Worm (Caenorhabditis elegans) whole organism, L4/young adult: Measurements from ENCODE around the gene pals-30.
"Not testable (repeated sequence)": the region's sequence is repeated elsewhere in the genome, so short reads cannot be mapped to it uniquely, and the experiment has no call there.

ENCODE experiments used
- W03F9.2 ChIP-seq: fragments of 150-350 bp; optimal IDR thresholded peaks from 2 replicates; lab custom pipeline; 2014; ENCODE audit warnings: missing biosample characterization, missing genetic modification characterization
- dao-5 ChIP-seq: sonication (generic microtip); optimal IDR thresholded peaks from 2 replicates; lab custom pipeline; 2016; ENCODE audit warnings: missing genotype, missing genetic modification characterization, moderate library complexity, missing compliant biosample characterization
- him-1 ChIP-seq: sonication (generic microtip); optimal IDR thresholded peaks from 2 replicates; lab custom pipeline; 2016; ENCODE audit warnings: missing genotype, missing genetic modification reagents, missing genetic modification characterization, missing compliant biosample characterization

The pals-30 gene

ce11 chrIV:14551870-14552269 is at the start of gene pals-30:
Gene pals-30 (minus strand): TSS chrIV:14551970.
- not testable (repeated sequence) for TF ChIP-seq dao-5 (tag; lab: Kevin White, UChicago); him-1 (tag; lab: Kevin White, UChicago); W03F9.2

DNA sequence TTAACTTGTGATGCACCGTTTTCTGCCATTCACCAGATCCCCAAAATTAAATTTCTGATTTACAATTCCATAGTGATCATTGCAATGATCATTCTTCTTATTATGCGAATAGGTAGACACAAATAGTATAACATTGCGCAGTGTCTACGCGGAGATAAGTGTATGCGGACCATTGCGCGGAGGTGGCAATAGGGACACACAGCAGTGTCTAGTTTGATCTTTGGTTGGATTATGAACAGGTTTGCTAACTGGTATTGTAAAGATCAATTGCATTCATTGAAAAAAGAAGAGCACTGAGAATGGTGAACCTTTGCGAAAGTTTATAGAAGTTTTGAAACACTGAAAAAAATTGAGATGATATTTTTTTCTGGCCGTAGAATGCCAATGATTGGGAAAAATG is 47.6 kb upstream of the pals-30 start:
- no peak for TF ChIP-seq W03F9.2
- TF ChIP-seq dao-5 (tag; lab: Kevin White, UChicago) = no peak
- no peak for TF ChIP-seq him-1 (tag; lab: Kevin White, UChicago)

- peak; percentile 64 for TF ChIP-seq W03F9.2
- no peak for TF ChIP-seq dao-5 (tag; lab: Kevin White, UChicago)
- no peak for TF ChIP-seq him-1 (tag; lab: Kevin White, UChicago)
Measured at ce11 chrIV:14594249-14594648, 42.5 kb upstream of the pals-30 start.

ce11 chrIV:14587589-14587988 is 35.8 kb upstream of the pals-30 start:
- TF ChIP-seq him-1 (tag; lab: Kevin White, UChicago) = no peak
- no peak for TF ChIP-seq W03F9.2
- TF ChIP-seq dao-5 (tag; lab: Kevin White, UChicago) = no peak

DNA sequence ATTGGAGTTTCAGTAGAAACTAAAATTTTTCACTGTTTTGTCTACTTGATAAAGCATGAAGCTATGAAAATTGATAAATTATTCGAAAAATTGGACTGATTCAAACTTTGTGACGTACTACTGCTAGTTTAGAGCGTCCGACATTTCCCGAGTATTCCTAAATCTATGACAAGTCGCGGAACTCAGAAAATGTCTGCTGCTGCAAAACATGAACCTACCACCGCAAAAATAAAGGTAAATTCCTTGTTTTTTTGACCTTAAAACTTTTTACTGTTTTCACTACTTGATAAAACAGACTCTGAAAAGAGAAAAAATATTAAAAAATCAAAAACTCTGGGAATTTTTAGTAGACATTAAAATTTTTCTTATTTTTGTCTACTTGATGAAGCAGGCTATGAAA is 35.0 kb upstream of the pals-30 start:
- TF ChIP-seq dao-5 (tag; lab: Kevin White, UChicago) (no peak), W03F9.2 (no peak), him-1 (tag; lab: Kevin White, UChicago) (no peak)

DNA sequence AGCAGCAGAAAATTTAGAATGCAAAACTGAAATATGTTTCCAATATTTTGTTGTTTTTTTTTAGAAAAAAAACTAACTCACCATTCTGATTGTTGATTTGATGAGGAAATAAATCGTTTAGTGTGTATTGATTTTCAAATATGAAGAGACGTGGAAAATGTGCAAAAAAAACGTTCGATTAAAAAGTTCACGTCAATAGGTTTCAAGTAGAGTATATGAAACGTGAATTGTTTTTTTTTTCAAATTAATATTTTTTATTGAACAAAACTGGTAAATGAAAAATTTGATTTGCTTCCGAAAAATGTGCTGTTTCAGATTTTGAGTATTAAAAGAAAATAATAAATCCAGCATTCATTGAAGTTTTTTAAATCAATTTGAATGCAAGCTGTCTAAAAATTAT is 29.2 kb upstream of the pals-30 start, which contains the start of gene irld-18:
Gene irld-18, minus strand, starts transcription at position 101 of the 400 bp plus-strand sequence.
- TF ChIP-seq dao-5 (tag; lab: Kevin White, UChicago) (no peak), W03F9.2 (no peak), him-1 (tag; lab: Kevin White, UChicago) (no peak)

ce11 chrIV:14578650-14579193 is 27.0 kb upstream of the pals-30 start, which contains the start of gene Y57G11B.8:
Gene Y57G11B.8 (minus strand): TSS chrIV:14578700.
- TF ChIP-seq dao-5 (tag; lab: Kevin White, UChicago) (no peak), W03F9.2 (no peak), him-1 (tag; lab: Kevin White, UChicago) (no peak)

DNA sequence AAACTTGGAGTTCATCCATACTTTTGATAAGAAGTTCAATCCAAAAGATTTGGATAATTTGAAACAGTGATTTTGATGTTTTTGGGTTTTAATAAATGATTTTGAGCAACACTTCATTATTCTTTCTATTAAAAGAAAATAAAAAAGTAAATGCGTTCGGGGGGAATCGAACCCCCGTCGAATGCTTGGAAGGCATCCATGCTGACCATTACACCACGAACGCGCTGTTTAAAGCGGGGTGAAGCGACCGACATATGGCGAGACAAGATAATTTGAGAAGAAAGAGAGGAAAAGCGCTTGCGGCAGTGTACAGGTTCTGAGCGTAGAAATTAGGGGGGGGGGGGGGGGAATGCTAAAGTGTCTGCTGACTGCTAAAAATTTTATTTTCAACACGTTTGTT is 24.7 kb upstream of the pals-30 start:
- TF ChIP-seq him-1 (tag; lab: Kevin White, UChicago) (no peak), dao-5 (tag; lab: Kevin White, UChicago) (no peak), W03F9.2 (no peak)

DNA sequence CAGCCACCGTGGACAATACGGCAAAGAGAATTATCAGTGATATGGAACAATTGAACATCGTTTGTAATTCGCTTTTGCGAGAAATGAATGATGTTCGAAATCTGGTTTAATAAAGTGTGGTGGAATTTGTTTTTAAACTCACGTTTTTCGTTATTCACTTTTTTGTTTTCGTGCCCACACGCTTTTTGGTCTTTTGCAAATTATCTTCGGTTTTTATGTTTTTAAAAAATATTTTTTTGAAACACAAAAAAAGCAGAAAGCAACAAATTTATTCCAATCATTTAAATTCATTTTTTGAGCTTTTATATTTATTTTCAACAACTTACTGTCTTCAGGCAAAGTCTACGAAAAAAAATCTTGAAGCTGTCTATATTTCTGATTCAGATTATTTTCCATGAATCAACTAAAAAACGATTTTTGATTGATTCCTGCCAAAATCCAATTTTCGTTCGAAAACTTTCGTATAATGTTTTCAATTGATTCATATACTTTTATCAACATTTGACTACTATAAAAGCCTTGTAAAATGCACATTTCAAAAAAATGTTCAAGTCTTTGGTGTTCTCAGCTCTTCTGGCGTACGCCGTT is 22.6 kb upstream of the pals-30 start, which contains the start of the genes Y57G11B.3 and Y57G11B.5:
Gene Y57G11B.3, minus strand, starts transcription at position 101 of the 588 bp plus-strand sequence.
Gene Y57G11B.5, plus strand, starts transcription at position 538 of the 588 bp plus-strand sequence.
- TF ChIP-seq dao-5 (tag; lab: Kevin White, UChicago) = no peak
- TF ChIP-seq W03F9.2 = no peak
- no peak for TF ChIP-seq him-1 (tag; lab: Kevin White, UChicago)

- TF ChIP-seq him-1 (tag; lab: Kevin White, UChicago) (no peak), W03F9.2 (no peak), dao-5 (tag; lab: Kevin White, UChicago) (no peak)
Measured at ce11 chrIV:14573068-14573467, 21.3 kb upstream of the pals-30 start.

ce11 chrIV:14572607-14573006 is 20.8 kb upstream of the pals-30 start, which contains the start of gene glb-34:
Gene glb-34 (minus strand): TSS chrIV:14572707.
- TF ChIP-seq dao-5 (tag; lab: Kevin White, UChicago) (no peak), him-1 (tag; lab: Kevin White, UChicago) (no peak), W03F9.2 (no peak)

ce11 chrIV:14571626-14572025 is 19.9 kb upstream of the pals-30 start:
- no peak for TF ChIP-seq dao-5 (tag; lab: Kevin White, UChicago)
- TF ChIP-seq him-1 (tag; lab: Kevin White, UChicago) = no peak
- TF ChIP-seq W03F9.2 = no peak

- TF ChIP-seq W03F9.2 (no peak), dao-5 (tag; lab: Kevin White, UChicago) (no peak), him-1 (tag; lab: Kevin White, UChicago) (no peak)
Measured at ce11 chrIV:14565062-14565461, 13.3 kb upstream of the pals-30 start, which contains the start of gene Y57G11B.2. Gene Y57G11B.2 (plus strand): TSS chrIV:14565362.

DNA sequence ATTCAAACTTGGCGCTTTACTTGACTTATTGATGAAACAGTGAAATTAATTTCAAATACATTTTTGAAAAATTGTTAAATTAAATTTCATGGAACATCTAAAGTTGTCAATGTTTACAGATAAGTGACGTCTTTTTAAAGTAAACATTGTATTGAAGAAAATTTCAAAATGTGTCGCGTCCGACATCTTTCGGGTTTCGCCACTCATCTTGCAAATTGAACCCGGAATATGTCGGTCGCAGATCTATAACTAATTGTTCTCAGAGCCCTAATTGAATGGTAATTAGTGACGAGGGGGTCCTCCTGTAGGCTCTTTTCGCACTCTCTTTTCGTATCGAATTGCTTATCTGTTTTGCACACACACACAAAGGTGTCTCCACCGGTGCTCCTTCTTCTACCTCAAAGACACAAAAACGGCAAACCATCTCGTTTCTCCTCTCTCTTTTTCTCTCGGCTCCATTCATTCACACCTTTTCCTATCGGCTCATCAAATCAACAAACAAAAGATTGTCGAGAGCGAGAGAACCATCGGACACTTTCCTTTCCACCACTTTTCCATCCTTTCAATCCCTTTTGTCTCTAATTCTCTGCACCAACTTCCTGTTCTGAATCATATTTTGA is 11.0 kb upstream of the pals-30 start:
- TF ChIP-seq W03F9.2 = no peak
- TF ChIP-seq him-1 (tag; lab: Kevin White, UChicago) = no peak
- TF ChIP-seq dao-5 (tag; lab: Kevin White, UChicago) = no peak
